Worm (Caenorhabditis elegans): Measurements from ENCODE around the gene C33D3.3.

The C33D3.3 gene

DNA sequence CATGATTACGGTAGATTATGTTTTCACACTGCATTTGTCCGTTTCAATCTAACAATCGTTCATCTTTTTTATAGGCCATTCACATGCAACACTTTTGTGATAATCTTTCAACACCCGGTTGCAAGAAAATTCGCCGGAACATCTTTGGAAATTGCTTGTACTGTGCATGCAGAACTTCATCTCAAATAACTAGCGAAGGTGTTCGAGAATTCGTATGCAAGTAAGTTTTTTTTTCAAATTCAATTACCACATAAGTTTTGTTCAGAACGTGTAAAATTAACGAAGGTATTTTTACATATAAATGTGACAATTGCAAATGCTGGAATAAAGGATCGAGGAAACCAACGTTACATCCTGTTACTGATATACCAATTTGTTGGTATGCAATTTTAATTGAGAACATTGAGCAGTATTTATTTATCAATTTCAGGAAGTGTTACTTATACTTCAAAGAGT, at the start of gene C33D3.3:
Gene C33D3.3, plus strand, starts transcription at position 51 of the 456 bp plus-strand sequence.
- no peak for TF ChIP-seq nhr-21 (tag; optimal IDR thresholded peaks at IDR 0.05)
- no peak for TF ChIP-seq unc-55 (GFP tag; optimal IDR thresholded peaks at IDR 0.05)
- no peak for TF ChIP-seq nhr-25 (tag; optimal IDR thresholded peaks at IDR 0.05)
- no peak for TF ChIP-seq sma-3 (GFP tag; optimal IDR thresholded peaks at IDR 0.05)
- no peak for TF ChIP-seq nhr-129 (tag; optimal IDR thresholded peaks at IDR 0.05)
- no peak for TF ChIP-seq ztf-4 (tag; optimal IDR thresholded peaks at IDR 0.05)
- no peak for TF ChIP-seq ceh-82 (tag; optimal IDR thresholded peaks at IDR 0.05)
- TF ChIP-seq unc-62 (GFP tag; optimal IDR thresholded peaks at IDR 0.05), result no peak
- TF ChIP-seq lin-39 (tag; optimal IDR thresholded peaks at IDR 0.05), result no peak
- no peak for TF ChIP-seq Y55F3AM.14 (GFP tag; optimal IDR thresholded peaks at IDR 0.05)
- TF ChIP-seq nhr-12 (tag; optimal IDR thresholded peaks at IDR 0.05), result no peak
- no peak for TF ChIP-seq F13H6.1 (tag; optimal IDR thresholded peaks at IDR 0.05)
- TF ChIP-seq sma-9 (GFP tag; optimal IDR thresholded peaks at IDR 0.05), result no peak
- no peak for TF ChIP-seq sma-9 (tag; optimal IDR thresholded peaks at IDR 0.05)
- TF ChIP-seq ztf-1 (GFP tag; conservative IDR thresholded peaks at IDR 0.05), result no peak
- TF ChIP-seq nhr-6 (tag; optimal IDR thresholded peaks at IDR 0.05), result no peak
- TF ChIP-seq nhr-10 (tag; optimal IDR thresholded peaks at IDR 0.05), result no peak
- no peak for TF ChIP-seq peb-1 (tag; optimal IDR thresholded peaks at IDR 0.05)
- no peak for TF ChIP-seq elt-1 (tag; optimal IDR thresholded peaks at IDR 0.05)
- no peak for TF ChIP-seq C34F6.9 (tag; optimal IDR thresholded peaks at IDR 0.05)
- TF ChIP-seq ZK546.5 (tag; optimal IDR thresholded peaks at IDR 0.05), result no peak

DNA sequence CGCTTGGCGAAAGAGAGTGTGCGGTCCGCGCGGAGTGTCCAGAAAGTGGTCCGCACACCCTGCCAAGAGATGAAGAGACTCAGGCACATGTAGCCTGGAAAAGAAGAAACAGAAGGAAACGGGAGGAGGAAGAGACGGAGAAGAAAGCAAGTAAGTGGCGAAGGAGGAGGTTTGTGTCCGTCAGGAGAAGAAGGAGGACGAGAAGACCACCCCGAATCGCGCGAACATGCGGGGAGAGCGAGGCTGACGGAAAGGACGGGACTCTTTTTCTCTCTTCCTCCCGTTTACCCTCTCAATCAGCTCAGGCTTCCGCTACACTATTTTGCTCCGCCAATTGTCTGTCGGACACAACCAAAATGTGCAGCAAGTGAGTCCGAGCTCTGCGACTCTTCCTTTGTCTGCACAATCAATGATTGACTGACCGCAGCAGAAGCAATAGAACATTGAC, 49.6 kb upstream of the C33D3.3 start:
- TF ChIP-seq nhr-237 (tag; optimal IDR thresholded peaks at IDR 0.05) (no peak), mbf-1 (tag; optimal IDR thresholded peaks at IDR 0.05) (no peak), sma-9 (GFP tag; optimal IDR thresholded peaks at IDR 0.05) (peak; percentile 78), sma-9 (tag; optimal IDR thresholded peaks at IDR 0.05) (no peak), Y55F3AM.14 (GFP tag; optimal IDR thresholded peaks at IDR 0.05) (peak; percentile 65), nhr-129 (tag; optimal IDR thresholded peaks at IDR 0.05) (peak; percentile 80), alr-1 (tag; optimal IDR thresholded peaks at IDR 0.05) (no peak), lin-39 (tag; optimal IDR thresholded peaks at IDR 0.05) (no peak), ama-1 (optimal IDR thresholded peaks at IDR 0.05) (no peak), R02D3.7 (tag; optimal IDR thresholded peaks at IDR 0.05) (no peak), zag-1 (tag; optimal IDR thresholded peaks at IDR 0.05) (peak; percentile 95), sem-4 (tag; optimal IDR thresholded peaks at IDR 0.05) (peak; percentile 81), snpc-4 (tag; optimal IDR thresholded peaks at IDR 0.05) (peak; percentile 19), nhr-10 (tag; optimal IDR thresholded peaks at IDR 0.05) (no peak), mab-5 (tag; optimal IDR thresholded peaks at IDR 0.05) (peak; percentile 63), dmd-4 (tag; optimal IDR thresholded peaks at IDR 0.05) (no peak), unc-55 (GFP tag; optimal IDR thresholded peaks at IDR 0.05) (peak; percentile 91), nhr-12 (tag; optimal IDR thresholded peaks at IDR 0.05) (no peak), aly-2 (tag; optimal IDR thresholded peaks at IDR 0.05) (no peak), mdl-1 (tag; optimal IDR thresholded peaks at IDR 0.05) (peak; percentile 5 to 81), crh-2 (tag; optimal IDR thresholded peaks at IDR 0.05) (peak; percentile 47), egl-27 (tag; optimal IDR thresholded peaks at IDR 0.05) (peak; percentile 34), unc-62 (GFP tag; optimal IDR thresholded peaks at IDR 0.05) (no peak), lin-11 (tag; optimal IDR thresholded peaks at IDR 0.05) (peak; percentile 61), lsy-2 (tag; optimal IDR thresholded peaks at IDR 0.05) (peak; percentile 39 to 75), nhr-25 (tag; optimal IDR thresholded peaks at IDR 0.05) (no peak), C34F6.9 (tag; optimal IDR thresholded peaks at IDR 0.05) (peak; percentile 83), nhr-77 (tag; optimal IDR thresholded peaks at IDR 0.05) (no peak), nhr-11 (tag; optimal IDR thresholded peaks at IDR 0.05) (no peak), F13H6.1 (tag; optimal IDR thresholded peaks at IDR 0.05) (peak; percentile 86), ceh-82 (tag; optimal IDR thresholded peaks at IDR 0.05) (no peak), elt-1 (tag; optimal IDR thresholded peaks at IDR 0.05) (no peak), sma-3 (GFP tag; optimal IDR thresholded peaks at IDR 0.05) (no peak), nhr-23 (tag; optimal IDR thresholded peaks at IDR 0.05) (no peak), gmeb-1 (tag; optimal IDR thresholded peaks at IDR 0.05) (no peak), ztf-11 (tag; optimal IDR thresholded peaks at IDR 0.05) (no peak), ztf-4 (tag; optimal IDR thresholded peaks at IDR 0.05) (no peak), skn-1 (tag; optimal IDR thresholded peaks at IDR 0.05) (no peak), ceh-16 (tag; optimal IDR thresholded peaks at IDR 0.05) (no peak), ztf-1 (GFP tag; conservative IDR thresholded peaks at IDR 0.05) (no peak), blmp-1 (tag; optimal IDR thresholded peaks at IDR 0.05; ENCODE audit: insufficient read depth) (no peak), peb-1 (tag; optimal IDR thresholded peaks at IDR 0.05) (peak; percentile 3), nhr-21 (tag; optimal IDR thresholded peaks at IDR 0.05) (no peak), fos-1 (tag; optimal IDR thresholded peaks at IDR 0.05) (peak; percentile 34), ZK546.5 (tag; optimal IDR thresholded peaks at IDR 0.05) (no peak), lin-13 (GFP tag; optimal IDR thresholded peaks at IDR 0.05) (peak; percentile 65), unc-39 (tag; optimal IDR thresholded peaks at IDR 0.05) (no peak), nhr-6 (tag; optimal IDR thresholded peaks at IDR 0.05) (no peak), elt-3 (tag; optimal IDR thresholded peaks at IDR 0.05) (no peak)

Data from whole organism, L2 larva.